Worm (Caenorhabditis elegans): Measurements from ENCODE around the gene srt-67.

ce11 chrV:5257358-5257757 is at the start of gene srt-67:
- TF ChIP-seq ztf-11 (tag; optimal IDR thresholded peaks at IDR 0.05) (no peak), unc-62 (GFP tag; optimal IDR thresholded peaks at IDR 0.05) (no peak), snpc-4 (tag; optimal IDR thresholded peaks at IDR 0.05) (no peak), nhr-28 (tag; optimal IDR thresholded peaks at IDR 0.05) (no peak), mep-1 (tag; optimal IDR thresholded peaks at IDR 0.05) (no peak), ces-1 (GFP tag; optimal IDR thresholded peaks at IDR 0.05) (no peak), lsy-2 (tag; optimal IDR thresholded peaks at IDR 0.05) (no peak), lin-13 (tag; optimal IDR thresholded peaks at IDR 0.05) (no peak), ceh-43 (GFP tag; optimal IDR thresholded peaks at IDR 0.05) (no peak), M03D4.4 (tag; optimal IDR thresholded peaks at IDR 0.05) (no peak), elt-1 (tag; optimal IDR thresholded peaks at IDR 0.05; ENCODE audit: borderline replicate concordance, insufficient read depth) (no peak), unc-39 (tag; optimal IDR thresholded peaks at IDR 0.05) (no peak)

All from whole organism, mixed stage, embryonic.